Worm (Caenorhabditis elegans): ENCODE data around the gene unc-24.

unc-24 gene

ce11 chrIV:8026361-8026760 is 46.7 kb downstream of the unc-24 start (continued):
- no peak for TF ChIP-seq dmd-4 (tag; optimal IDR thresholded peaks at IDR 0.05)
- peak; percentile 49 for TF ChIP-seq nhr-25 (tag; optimal IDR thresholded peaks at IDR 0.05)
- TF ChIP-seq ztf-4 (tag; optimal IDR thresholded peaks at IDR 0.05) = no peak
- TF ChIP-seq nhr-21 (tag; optimal IDR thresholded peaks at IDR 0.05) = peak; percentile 24
- peak; percentile 81 for TF ChIP-seq crh-2 (tag; optimal IDR thresholded peaks at IDR 0.05)
- TF ChIP-seq sma-3 (GFP tag; optimal IDR thresholded peaks at IDR 0.05) = peak; percentile 41
- no peak for TF ChIP-seq nhr-23 (tag; optimal IDR thresholded peaks at IDR 0.05)
- no peak for TF ChIP-seq R02D3.7 (tag; optimal IDR thresholded peaks at IDR 0.05)
- TF ChIP-seq unc-39 (tag; optimal IDR thresholded peaks at IDR 0.05) = no peak
- TF ChIP-seq nhr-129 (tag; optimal IDR thresholded peaks at IDR 0.05) = no peak
- TF ChIP-seq lin-11 (tag; optimal IDR thresholded peaks at IDR 0.05) = no peak
- no peak for TF ChIP-seq Y55F3AM.14 (GFP tag; optimal IDR thresholded peaks at IDR 0.05)
- no peak for TF ChIP-seq skn-1 (tag; optimal IDR thresholded peaks at IDR 0.05)
- TF ChIP-seq mbf-1 (tag; optimal IDR thresholded peaks at IDR 0.05) = no peak
- no peak for TF ChIP-seq unc-55 (GFP tag; optimal IDR thresholded peaks at IDR 0.05)
- no peak for TF ChIP-seq elt-1 (tag; optimal IDR thresholded peaks at IDR 0.05)
- TF ChIP-seq aly-2 (tag; optimal IDR thresholded peaks at IDR 0.05) = no peak

- no peak for TF ChIP-seq egl-27 (tag; optimal IDR thresholded peaks at IDR 0.05)
- no peak for TF ChIP-seq nhr-77 (tag; optimal IDR thresholded peaks at IDR 0.05)
- no peak for TF ChIP-seq skn-1 (tag; optimal IDR thresholded peaks at IDR 0.05)
- TF ChIP-seq lin-11 (tag; optimal IDR thresholded peaks at IDR 0.05) = no peak
- TF ChIP-seq sem-4 (tag; optimal IDR thresholded peaks at IDR 0.05) = no peak
- TF ChIP-seq nhr-23 (tag; optimal IDR thresholded peaks at IDR 0.05) = no peak
- TF ChIP-seq ceh-16 (tag; optimal IDR thresholded peaks at IDR 0.05) = no peak
- no peak for TF ChIP-seq F13H6.1 (tag; optimal IDR thresholded peaks at IDR 0.05)
- TF ChIP-seq ztf-1 (GFP tag; conservative IDR thresholded peaks at IDR 0.05) = no peak
- no peak for TF ChIP-seq unc-39 (tag; optimal IDR thresholded peaks at IDR 0.05)
- TF ChIP-seq ama-1 (optimal IDR thresholded peaks at IDR 0.05) = no peak
- TF ChIP-seq blmp-1 (tag; optimal IDR thresholded peaks at IDR 0.05; ENCODE audit: insufficient read depth) = peak; percentile 23
- TF ChIP-seq alr-1 (tag; optimal IDR thresholded peaks at IDR 0.05) = no peak
- TF ChIP-seq ztf-4 (tag; optimal IDR thresholded peaks at IDR 0.05) = no peak
- TF ChIP-seq mab-5 (tag; optimal IDR thresholded peaks at IDR 0.05) = no peak
- no peak for TF ChIP-seq lin-39 (tag; optimal IDR thresholded peaks at IDR 0.05)
- no peak for TF ChIP-seq R02D3.7 (tag; optimal IDR thresholded peaks at IDR 0.05)
- no peak for TF ChIP-seq ZK546.5 (tag; optimal IDR thresholded peaks at IDR 0.05)
- no peak for TF ChIP-seq nhr-12 (tag; optimal IDR thresholded peaks at IDR 0.05)
- TF ChIP-seq crh-2 (tag; optimal IDR thresholded peaks at IDR 0.05) = no peak
- no peak for TF ChIP-seq unc-62 (GFP tag; optimal IDR thresholded peaks at IDR 0.05)
- TF ChIP-seq dmd-4 (tag; optimal IDR thresholded peaks at IDR 0.05) = no peak
- no peak for TF ChIP-seq peb-1 (tag; optimal IDR thresholded peaks at IDR 0.05)
- no peak for TF ChIP-seq elt-1 (tag; optimal IDR thresholded peaks at IDR 0.05)
- peak; percentile 65 for TF ChIP-seq nhr-21 (tag; optimal IDR thresholded peaks at IDR 0.05)
- peak; percentile 9 for TF ChIP-seq nhr-25 (tag; optimal IDR thresholded peaks at IDR 0.05)
- TF ChIP-seq nhr-237 (tag; optimal IDR thresholded peaks at IDR 0.05) = no peak
- no peak for TF ChIP-seq mbf-1 (tag; optimal IDR thresholded peaks at IDR 0.05)
- peak; percentile 33 for TF ChIP-seq sma-9 (GFP tag; optimal IDR thresholded peaks at IDR 0.05)
- TF ChIP-seq sma-9 (tag; optimal IDR thresholded peaks at IDR 0.05) = no peak
- no peak for TF ChIP-seq unc-55 (GFP tag; optimal IDR thresholded peaks at IDR 0.05)
- TF ChIP-seq mdl-1 (tag; optimal IDR thresholded peaks at IDR 0.05) = no peak
- no peak for TF ChIP-seq nhr-6 (tag; optimal IDR thresholded peaks at IDR 0.05)
- TF ChIP-seq ztf-11 (tag; optimal IDR thresholded peaks at IDR 0.05) = no peak
- peak; percentile 51 for TF ChIP-seq sma-3 (GFP tag; optimal IDR thresholded peaks at IDR 0.05)
- TF ChIP-seq nhr-129 (tag; optimal IDR thresholded peaks at IDR 0.05) = no peak
These were observed 47.7 kb downstream of the unc-24 start for ce11 chrIV:8027293-8027866.

- TF ChIP-seq sem-4 (tag; optimal IDR thresholded peaks at IDR 0.05) (peak; percentile 12), nhr-10 (tag; optimal IDR thresholded peaks at IDR 0.05) (no peak), sma-3 (GFP tag; optimal IDR thresholded peaks at IDR 0.05) (peak; percentile 92), nhr-23 (tag; optimal IDR thresholded peaks at IDR 0.05) (no peak), mdl-1 (tag; optimal IDR thresholded peaks at IDR 0.05) (peak; percentile 78 to 83), fos-1 (tag; optimal IDR thresholded peaks at IDR 0.05) (peak; percentile 61), dmd-4 (tag; optimal IDR thresholded peaks at IDR 0.05) (no peak), ceh-82 (tag; optimal IDR thresholded peaks at IDR 0.05) (no peak), zag-1 (tag; optimal IDR thresholded peaks at IDR 0.05) (no peak), nhr-21 (tag; optimal IDR thresholded peaks at IDR 0.05) (peak; percentile 95), elt-3 (tag; optimal IDR thresholded peaks at IDR 0.05) (no peak), F13H6.1 (tag; optimal IDR thresholded peaks at IDR 0.05) (peak; percentile 67), nhr-12 (tag; optimal IDR thresholded peaks at IDR 0.05) (no peak), nhr-129 (tag; optimal IDR thresholded peaks at IDR 0.05) (peak; percentile 65), nhr-25 (tag; optimal IDR thresholded peaks at IDR 0.05) (peak; percentile 95), sma-9 (GFP tag; optimal IDR thresholded peaks at IDR 0.05) (peak; percentile 97), sma-9 (tag; optimal IDR thresholded peaks at IDR 0.05) (no peak), alr-1 (tag; optimal IDR thresholded peaks at IDR 0.05) (no peak), elt-1 (tag; optimal IDR thresholded peaks at IDR 0.05) (no peak), nhr-237 (tag; optimal IDR thresholded peaks at IDR 0.05) (no peak), skn-1 (tag; optimal IDR thresholded peaks at IDR 0.05) (no peak), aly-2 (tag; optimal IDR thresholded peaks at IDR 0.05) (no peak), lin-13 (GFP tag; optimal IDR thresholded peaks at IDR 0.05) (no peak), ZK546.5 (tag; optimal IDR thresholded peaks at IDR 0.05) (no peak), lin-39 (tag; optimal IDR thresholded peaks at IDR 0.05) (no peak), Y55F3AM.14 (GFP tag; optimal IDR thresholded peaks at IDR 0.05) (peak; percentile 55), lsy-2 (tag; optimal IDR thresholded peaks at IDR 0.05) (peak in 1 of 2 experiments; percentile 33), nhr-77 (tag; optimal IDR thresholded peaks at IDR 0.05) (no peak), R02D3.7 (tag; optimal IDR thresholded peaks at IDR 0.05) (no peak), ztf-4 (tag; optimal IDR thresholded peaks at IDR 0.05) (no peak), nhr-11 (tag; optimal IDR thresholded peaks at IDR 0.05) (no peak), ama-1 (optimal IDR thresholded peaks at IDR 0.05) (peak; percentile 34)
These were observed 48.7 kb downstream of the unc-24 start for ce11 chrIV:8028372-8028771.

Measured in whole organism, L2 larva.